Fruit fly (Drosophila melanogaster) whole organism, prepupa: ENCODE data around the gene CG33111.
A peak's percentile ranks its signal among the peaks of the same experiment; 100 is the strongest.

Experiments used
- Blimp-1 ChIP-seq: fragments of 200-800 bp; sonication (Bioruptor generic); optimal IDR thresholded peaks from 3 replicates; lab custom pipeline; 2017; ENCODE audit warnings: missing biosample characterization, missing genetic modification characterization, mild to moderate bottlenecking, moderate library complexity, missing genetic modification reagents
- CG10631 ChIP-seq: fragments of 200-800 bp; sonication (Bioruptor generic); optimal IDR thresholded peaks from 2 replicates; lab custom pipeline; 2016; ENCODE audit warnings: missing biosample characterization, missing genetic modification characterization
- CG11294 ChIP-seq: fragments of 200-800 bp; sonication (Bioruptor generic); IDR thresholded peaks from 2 replicates; pipeline ENCODE4 v1.3.6; 2022; ENCODE audit warnings: missing biosample characterization, missing genetic modification characterization
- CG11762 ChIP-seq: fragments of 200-800 bp; sonication (Bioruptor generic); optimal IDR thresholded peaks from 3 replicates; lab custom pipeline; 2016; ENCODE audit warnings: missing biosample characterization, missing genetic modification characterization; ENCODE audit not compliant: insufficient read depth
- CG11902 ChIP-seq: fragments of 200-800 bp; sonication (Bioruptor generic); optimal IDR thresholded peaks from 3 replicates; lab custom pipeline; 2016; ENCODE audit warnings: missing biosample characterization, missing genetic modification characterization
- CG1621 ChIP-seq: fragments of 200-800 bp; sonication (Bioruptor generic); optimal IDR thresholded peaks from 3 replicates; lab custom pipeline; 2018; ENCODE audit warnings: missing biosample characterization, mild to moderate bottlenecking, missing genetic modification characterization
- CG16779 ChIP-seq: fragments of 200-800 bp; sonication (Bioruptor generic); optimal IDR thresholded peaks from 3 replicates; lab custom pipeline; 2017; ENCODE audit warnings: missing biosample characterization, mild to moderate bottlenecking, missing genetic modification characterization
- CG3032 ChIP-seq: fragments of 200-800 bp; optimal IDR thresholded peaks from 2 replicates; lab custom pipeline; 2019; ENCODE audit warnings: missing biosample characterization, mild to moderate bottlenecking, missing genetic modification characterization, moderate library complexity
- CG31627 ChIP-seq: fragments of 200-800 bp; sonication (Bioruptor generic); optimal IDR thresholded peaks from 3 replicates; lab custom pipeline; 2016; ENCODE audit warnings: missing biosample characterization, missing genetic modification characterization
- CG32006 ChIP-seq: fragments of 200-800 bp; sonication (Bioruptor generic); optimal IDR thresholded peaks from 3 replicates; lab custom pipeline; 2017; ENCODE audit warnings: missing biosample characterization, mild to moderate bottlenecking, missing genetic modification characterization
- CG34406 ChIP-seq: fragments of 200-800 bp; sonication (Bioruptor generic); optimal IDR thresholded peaks from 3 replicates; lab custom pipeline; 2016; ENCODE audit warnings: missing biosample characterization, missing genetic modification characterization
- CG4318 ChIP-seq: fragments of 200-800 bp; sonication (Bioruptor generic); optimal IDR thresholded peaks from 3 replicates; lab custom pipeline; 2017; ENCODE audit warnings: missing biosample characterization, mild to moderate bottlenecking, missing genetic modification characterization
- CG6163 ChIP-seq: fragments of 200-800 bp; sonication (Bioruptor generic); IDR thresholded peaks from 3 replicates; pipeline ENCODE4 v1.3.6; 2022; ENCODE audit warnings: missing biosample characterization, missing genetic modification characterization
- CG6792 ChIP-seq: fragments of 200-800 bp; sonication (Bioruptor generic); optimal IDR thresholded peaks from 3 replicates; lab custom pipeline; 2016; ENCODE audit warnings: missing biosample characterization, missing genetic modification characterization
- CG6854 ChIP-seq: fragments of 200-800 bp; sonication (Bioruptor generic); optimal IDR thresholded peaks from 2 replicates; lab custom pipeline; 2017; ENCODE audit warnings: missing biosample characterization, mild to moderate bottlenecking, missing genetic modification characterization
- CG7368 ChIP-seq: fragments of 200-800 bp; sonication (Bioruptor generic); optimal IDR thresholded peaks from 3 replicates; lab custom pipeline; 2016; ENCODE audit warnings: missing biosample characterization, missing genetic modification characterization
- CG8119 ChIP-seq: fragments of 200-800 bp; sonication (Bioruptor generic); IDR thresholded peaks from 3 replicates; pipeline ENCODE4 v1.3.6; 2022; ENCODE audit warnings: missing biosample characterization, missing genetic modification characterization
- CG8319 ChIP-seq: fragments of 200-800 bp; sonication (Bioruptor generic); optimal IDR thresholded peaks from 3 replicates; lab custom pipeline; 2016; ENCODE audit warnings: missing biosample characterization, missing genetic modification characterization
- CG8632 ChIP-seq: fragments of 200-800 bp; sonication (Bioruptor generic); optimal IDR thresholded peaks from 3 replicates; lab custom pipeline; 2016; ENCODE audit warnings: missing biosample characterization, missing genetic modification characterization
- CG9139 ChIP-seq: fragments of 200-800 bp; sonication (Bioruptor generic); optimal IDR thresholded peaks from 3 replicates; lab custom pipeline; 2017; ENCODE audit warnings: missing biosample characterization, mild to moderate bottlenecking, missing genetic modification characterization
- Eip75B ChIP-seq: fragments of 200-800 bp; sonication (Bioruptor generic); optimal IDR thresholded peaks from 3 replicates; lab custom pipeline; 2016; ENCODE audit warnings: missing biosample characterization, missing genetic modification characterization
- Eip78C ChIP-seq: fragments of 200-800 bp; sonication (Bioruptor generic); peaks from one replicate; lab custom pipeline; 2016; ENCODE audit warnings: missing biosample characterization, missing genetic modification characterization
- Eip93F ChIP-seq: fragments of 200-800 bp; sonication (Bioruptor generic); optimal IDR thresholded peaks from 2 replicates; lab custom pipeline; 2016; ENCODE audit warnings: missing biosample characterization, mild to moderate bottlenecking, missing genetic modification characterization
- Ets21C ChIP-seq: fragments of 200-800 bp; sonication (Bioruptor generic); optimal IDR thresholded peaks from 3 replicates; lab custom pipeline; 2016; ENCODE audit warnings: missing biosample characterization, missing genetic modification characterization
- Ets96B ChIP-seq: fragments of 200-800 bp; optimal IDR thresholded peaks from 2 replicates; lab custom pipeline; 2019; ENCODE audit warnings: missing biosample characterization, mild to moderate bottlenecking, missing genetic modification characterization, moderate library complexity
- Gug ChIP-seq: fragments of 200-800 bp; sonication (Bioruptor generic); IDR thresholded peaks from 2 replicates; pipeline ENCODE4 v1.3.6; 2022; ENCODE audit warnings: missing biosample characterization, missing genetic modification characterization
- Hr38 ChIP-seq: sonication (Bioruptor generic); optimal IDR thresholded peaks from 2 replicates; lab custom pipeline; 2016; ENCODE audit warnings: missing biosample characterization, missing genetic modification characterization
- Hr39 ChIP-seq: fragments of 200-800 bp; sonication (Bioruptor generic); optimal IDR thresholded peaks from 2 replicates; lab custom pipeline; 2016; ENCODE audit warnings: missing biosample characterization, missing genetic modification characterization
- Hr4 ChIP-seq: fragments of 200-800 bp; sonication (Bioruptor generic); optimal IDR thresholded peaks from 3 replicates; lab custom pipeline; 2016; ENCODE audit warnings: missing biosample characterization, missing genetic modification characterization
- Met ChIP-seq: fragments of 200-800 bp; sonication (Bioruptor generic); optimal IDR thresholded peaks from 3 replicates; lab custom pipeline; 2016; ENCODE audit warnings: missing biosample characterization, missing genetic modification characterization
- OdsH ChIP-seq: fragments of 200-800 bp; sonication (Bioruptor generic); optimal IDR thresholded peaks from 3 replicates; lab custom pipeline; 2016; ENCODE audit warnings: missing biosample characterization, missing genetic modification characterization
- Sox102F ChIP-seq: fragments of 200-800 bp; sonication (Bioruptor generic); optimal IDR thresholded peaks from 2 replicates; lab custom pipeline; 2016; ENCODE audit warnings: missing biosample characterization, mild to moderate bottlenecking, missing genetic modification characterization
- Sox15 ChIP-seq: fragments of 200-800 bp; sonication (Bioruptor generic); optimal IDR thresholded peaks from 3 replicates; lab custom pipeline; 2016; ENCODE audit warnings: missing biosample characterization, missing genetic modification characterization
- achi ChIP-seq: fragments of 200-800 bp; sonication (Bioruptor generic); optimal IDR thresholded peaks from 3 replicates; lab custom pipeline; 2016; ENCODE audit warnings: missing biosample characterization, missing genetic modification characterization
- acj6 ChIP-seq: fragments of 200-800 bp; sonication (Bioruptor generic); optimal IDR thresholded peaks from 3 replicates; lab custom pipeline; 2016; ENCODE audit warnings: missing biosample characterization, missing genetic modification characterization
- cyc ChIP-seq: fragments of 200-800 bp; sonication (Bioruptor generic); optimal IDR thresholded peaks from 3 replicates; lab custom pipeline; 2016; ENCODE audit warnings: missing biosample characterization, missing genetic modification characterization
- dac ChIP-seq: fragments of 200-800 bp; sonication (Bioruptor generic); optimal IDR thresholded peaks from 2 replicates; lab custom pipeline; 2017; ENCODE audit warnings: missing biosample characterization, mild to moderate bottlenecking, missing genetic modification characterization
- dsx ChIP-seq: fragments of 200-800 bp; optimal IDR thresholded peaks from 3 replicates; lab custom pipeline; 2019; ENCODE audit warnings: missing biosample characterization, mild to moderate bottlenecking, missing genetic modification characterization, moderate library complexity; ENCODE audit not compliant: poor library complexity, severe bottlenecking
- eg ChIP-seq: fragments of 200-800 bp; sonication (Bioruptor generic); IDR thresholded peaks from 3 replicates; pipeline ENCODE4 v1.3.6; 2022; ENCODE audit warnings: missing biosample characterization, missing genetic modification characterization
- esn ChIP-seq: fragments of 200-800 bp; sonication (Bioruptor generic); optimal IDR thresholded peaks from 2 replicates; lab custom pipeline; 2016; ENCODE audit warnings: missing biosample characterization, mild to moderate bottlenecking, missing genetic modification characterization, moderate library complexity
- lz ChIP-seq: fragments of 200-800 bp; sonication (Bioruptor generic); optimal IDR thresholded peaks from 3 replicates; lab custom pipeline; 2016; ENCODE audit warnings: missing biosample characterization, missing genetic modification characterization
- net ChIP-seq: fragments of 200-800 bp; sonication (Bioruptor generic); optimal IDR thresholded peaks from 3 replicates; lab custom pipeline; 2016; ENCODE audit warnings: missing biosample characterization, missing genetic modification characterization
- salr ChIP-seq, 2 experiments: fragments of 200-800 bp; sonication (Bioruptor generic); optimal IDR thresholded peaks; 3 replicates each; lab custom pipeline; 2016 to 2018; ENCODE audit warnings: missing biosample characterization in 2 of 2, missing genetic modification characterization in 2 of 2, mild to moderate bottlenecking in 1 of 2
- spab ChIP-seq: fragments of 200-800 bp; sonication (Bioruptor generic); optimal IDR thresholded peaks from 2 replicates; lab custom pipeline; 2017; ENCODE audit warnings: missing biosample characterization, mild to moderate bottlenecking, missing genetic modification characterization, missing genetic modification reagents
- ss ChIP-seq, 2 experiments: fragments of 200-800 bp; sonication (Bioruptor generic); optimal IDR thresholded peaks; 2 replicates in 1 of 2; 3 replicates in 1 of 2; lab custom pipeline; 2017 to 2018; ENCODE audit warnings: mild to moderate bottlenecking in 2 of 2, missing biosample characterization in 2 of 2, missing genetic modification characterization in 2 of 2, moderate library complexity in 1 of 2
- svp ChIP-seq: fragments of 200-800 bp; sonication (Bioruptor generic); peaks from one replicate; lab custom pipeline; 2016; ENCODE audit warnings: missing biosample characterization, missing genetic modification characterization
- topi ChIP-seq: fragments of 200-800 bp; sonication (Bioruptor generic); optimal IDR thresholded peaks from 3 replicates; lab custom pipeline; 2016; ENCODE audit warnings: missing biosample characterization, missing genetic modification characterization
- vri ChIP-seq: fragments of 200-800 bp; sonication (Bioruptor generic); optimal IDR thresholded peaks from 3 replicates; lab custom pipeline; 2016; ENCODE audit warnings: missing biosample characterization, mild to moderate bottlenecking, missing genetic modification characterization

CG33111 gene

DNA sequence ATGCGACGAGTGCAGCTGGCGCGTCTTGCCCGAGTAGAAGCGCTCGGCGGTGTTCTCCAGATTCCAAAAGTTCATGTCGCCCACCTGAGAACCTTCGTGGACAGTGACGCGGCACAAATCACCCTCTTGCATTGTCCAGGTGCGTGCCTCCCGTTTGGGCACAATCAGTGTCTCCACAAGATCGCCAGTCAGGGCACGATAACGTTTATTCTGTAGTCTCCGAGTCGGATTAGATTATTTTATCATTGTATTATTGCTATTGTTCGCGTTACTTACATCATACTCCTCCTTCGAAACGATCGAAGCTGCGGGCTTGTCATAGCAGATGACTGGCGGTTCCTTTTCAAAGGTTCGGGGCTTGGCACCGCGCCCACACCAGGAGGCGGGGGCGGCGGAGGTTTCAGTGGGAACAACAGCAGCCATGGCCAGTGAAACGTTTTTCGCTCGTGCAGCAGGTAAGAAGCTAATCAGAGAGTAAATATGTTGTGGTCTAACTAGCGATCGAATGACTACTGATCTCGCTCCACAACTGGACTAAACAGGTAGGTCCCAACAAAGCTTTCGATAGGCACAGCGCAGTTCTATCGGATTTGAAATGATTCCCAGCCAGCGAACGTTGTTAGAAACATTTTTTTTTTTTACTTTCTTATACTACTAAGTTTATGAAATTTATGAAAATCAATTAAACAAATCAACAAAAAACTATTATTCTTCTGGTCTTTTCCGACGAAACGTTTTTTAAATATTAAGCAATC is 45.2 kb downstream of the CG33111 start, which contains the start of gene CG10208:
TSS of gene CG10208 (minus strand) at position 518 of the 755 bp plus-strand sequence.
- TF ChIP-seq Eip93F (GFP tag; lab: Kevin White, UChicago) (no peak), vri (GFP tag; lab: Kevin White, UChicago) (peak; percentile 97), Sox102F (no peak), dac (GFP tag; lab: Kevin White, UChicago) (no peak), salr (GFP tag; optimal IDR thresholded peaks at IDR 0.05; lab: Kevin White, UChicago) (no peak)

DNA sequence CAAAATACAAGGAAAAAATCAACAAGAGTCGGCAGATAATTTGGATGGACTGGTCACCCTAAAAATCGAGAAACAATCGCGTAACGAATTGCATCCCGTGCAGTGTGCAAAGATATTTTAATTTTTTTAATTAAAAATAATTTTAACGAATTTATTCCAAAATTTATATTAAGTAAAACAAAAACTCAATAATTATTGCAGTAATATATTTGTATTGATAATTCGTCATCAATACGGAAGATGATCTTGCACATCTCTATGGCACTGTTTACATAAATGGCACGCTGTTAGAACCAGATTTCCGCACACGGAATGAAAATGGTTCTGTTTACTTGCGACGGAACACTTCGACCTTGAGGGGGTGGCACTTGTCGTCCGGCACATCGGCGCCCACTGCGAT is 46.2 kb downstream of the CG33111 start, which contains the start of gene tst:
TSS of gene tst (minus strand) at position 52 of the 400 bp plus-strand sequence.
- no peak for TF ChIP-seq Met
- peak; percentile 85 for TF ChIP-seq CG4318 (GFP tag; lab: Kevin White, UChicago)
- peak; percentile 88 for TF ChIP-seq Ets96B
- peak; percentile 95 for TF ChIP-seq Gug (GFP tag; lab: Robert Waterston, UW)
- peak; percentile 85 for TF ChIP-seq dsx
- peak; percentile 67 for TF ChIP-seq spab (GFP tag; lab: Kevin White, UChicago)
- TF ChIP-seq vri (GFP tag; lab: Kevin White, UChicago): peak; percentile 62
- TF ChIP-seq Eip75B (GFP tag; lab: Kevin White, UChicago): no peak
- TF ChIP-seq CG32006 (GFP tag; lab: Kevin White, UChicago): peak; percentile 93
- TF ChIP-seq Eip78C (GFP tag; lab: Kevin White, UChicago): peak; percentile 94
- peak; percentile 86 for TF ChIP-seq CG11902 (GFP tag; lab: Kevin White, UChicago)
- peak; percentile 75 for TF ChIP-seq CG7368 (GFP tag; lab: Kevin White, UChicago)
- TF ChIP-seq CG8632 (GFP tag; lab: Kevin White, UChicago): peak; percentile 86
- peak; percentile 83 for TF ChIP-seq net
- TF ChIP-seq Hr39: peak; percentile 77
- peak; percentile 77 for TF ChIP-seq topi (GFP tag; lab: Kevin White, UChicago)
- peak; percentile 85 for TF ChIP-seq Sox15
- peak; percentile 74 for TF ChIP-seq Sox102F
- peak; percentile 84 for TF ChIP-seq CG6792 (GFP tag; lab: Kevin White, UChicago)
- peak; percentile 90 for TF ChIP-seq CG8119 (GFP tag; lab: Robert Waterston, UW)
- no peak for TF ChIP-seq Ets21C (GFP tag; lab: Kevin White, UChicago)
- no peak for TF ChIP-seq svp (GFP tag; lab: Kevin White, UChicago)
- TF ChIP-seq CG11762 (GFP tag; lab: Kevin White, UChicago): peak; percentile 80
- TF ChIP-seq cyc: peak; percentile 82
- peak; percentile 96 for TF ChIP-seq CG10631 (GFP tag; lab: Kevin White, UChicago)
- TF ChIP-seq CG16779 (tag; lab: Kevin White, UChicago): no peak
- TF ChIP-seq CG8319 (GFP tag; lab: Kevin White, UChicago): peak; percentile 81
- TF ChIP-seq OdsH (GFP tag; lab: Kevin White, UChicago): peak; percentile 92
- TF ChIP-seq achi (GFP tag; lab: Kevin White, UChicago): peak; percentile 87
- TF ChIP-seq Eip93F (GFP tag; lab: Kevin White, UChicago): peak; percentile 39
- peak; percentile 91 for TF ChIP-seq CG3032
- peak; percentile 77 for TF ChIP-seq dac (GFP tag; lab: Kevin White, UChicago)
- TF ChIP-seq CG34406 (GFP tag; lab: Kevin White, UChicago): peak; percentile 87
- peak; percentile 92 for TF ChIP-seq CG6163 (GFP tag; lab: Robert Waterston, UW)
- TF ChIP-seq salr (GFP tag; optimal IDR thresholded peaks at IDR 0.05; lab: Kevin White, UChicago): peak in 1 of 2 experiments; percentile 61
- no peak for TF ChIP-seq ss (GFP tag; optimal IDR thresholded peaks at IDR 0.05; lab: Kevin White, UChicago)
- peak; percentile 88 for TF ChIP-seq esn (GFP tag; lab: Kevin White, UChicago)
- no peak for TF ChIP-seq Hr4 (GFP tag; lab: Kevin White, UChicago)
- TF ChIP-seq acj6 (GFP tag; lab: Kevin White, UChicago): peak; percentile 90
- TF ChIP-seq CG6854 (GFP tag; lab: Kevin White, UChicago): peak; percentile 29
- peak; percentile 56 for TF ChIP-seq Blimp-1 (GFP tag; lab: Kevin White, UChicago)
- no peak for TF ChIP-seq Hr38 (GFP tag; lab: Kevin White, UChicago)
- TF ChIP-seq CG1621: peak; percentile 61
- peak; percentile 78 for TF ChIP-seq lz (GFP tag; lab: Kevin White, UChicago)
- no peak for TF ChIP-seq CG9139 (GFP tag; lab: Kevin White, UChicago)
- TF ChIP-seq CG11294 (GFP tag; lab: Robert Waterston, UW): peak; percentile 93
- peak; percentile 81 for TF ChIP-seq CG31627 (GFP tag; lab: Kevin White, UChicago)
- TF ChIP-seq eg (GFP tag; lab: Robert Waterston, UW): peak; percentile 96
